Worm (Caenorhabditis elegans) whole organism, young adult: ENCODE results near the gene Y116A8C.25.

Experiments used
- ama-1 ChIP-seq, 3 experiments: fragments of 150-350 bp in 1 of 3; sonication (generic microtip) in 2 of 3; optimal IDR thresholded peaks; 2 replicates each; lab custom pipeline; 2014 to 2018; ENCODE audit warnings: missing biosample characterization in 2 of 3, missing genetic modification characterization in 2 of 3, missing genetic modification reagents in 2 of 3
- ccch-3 ChIP-seq: fragments of 200-800 bp; sonication (Bioruptor generic); optimal IDR thresholded peaks from 2 replicates; lab custom pipeline; 2018; ENCODE audit warnings: mild to moderate bottlenecking, missing genetic modification characterization, missing compliant biosample characterization
- ceh-27 ChIP-seq: fragments of 200-800 bp; sonication (Bioruptor generic); optimal IDR thresholded peaks from 2 replicates; lab custom pipeline; 2018; ENCODE audit warnings: mild to moderate bottlenecking, missing genetic modification characterization, moderate library complexity, missing compliant biosample characterization
- dpl-1 ChIP-seq: fragments of 150-350 bp; optimal IDR thresholded peaks from 2 replicates; lab custom pipeline; 2014; ENCODE audit warnings: missing biosample characterization, missing genetic modification reagents, missing genetic modification characterization
- egl-44 ChIP-seq: fragments of 200-800 bp; sonication (Bioruptor generic); IDR thresholded peaks from 2 replicates; pipeline ENCODE4 v1.3.6; 2022; ENCODE audit warnings: missing genetic modification reagents, missing genetic modification characterization, missing compliant biosample characterization
- ztf-26 ChIP-seq: sonication (generic microtip); optimal IDR thresholded peaks from 2 replicates; lab custom pipeline; 2017; ENCODE audit warnings: missing genetic modification characterization, missing compliant biosample characterization

DNA sequence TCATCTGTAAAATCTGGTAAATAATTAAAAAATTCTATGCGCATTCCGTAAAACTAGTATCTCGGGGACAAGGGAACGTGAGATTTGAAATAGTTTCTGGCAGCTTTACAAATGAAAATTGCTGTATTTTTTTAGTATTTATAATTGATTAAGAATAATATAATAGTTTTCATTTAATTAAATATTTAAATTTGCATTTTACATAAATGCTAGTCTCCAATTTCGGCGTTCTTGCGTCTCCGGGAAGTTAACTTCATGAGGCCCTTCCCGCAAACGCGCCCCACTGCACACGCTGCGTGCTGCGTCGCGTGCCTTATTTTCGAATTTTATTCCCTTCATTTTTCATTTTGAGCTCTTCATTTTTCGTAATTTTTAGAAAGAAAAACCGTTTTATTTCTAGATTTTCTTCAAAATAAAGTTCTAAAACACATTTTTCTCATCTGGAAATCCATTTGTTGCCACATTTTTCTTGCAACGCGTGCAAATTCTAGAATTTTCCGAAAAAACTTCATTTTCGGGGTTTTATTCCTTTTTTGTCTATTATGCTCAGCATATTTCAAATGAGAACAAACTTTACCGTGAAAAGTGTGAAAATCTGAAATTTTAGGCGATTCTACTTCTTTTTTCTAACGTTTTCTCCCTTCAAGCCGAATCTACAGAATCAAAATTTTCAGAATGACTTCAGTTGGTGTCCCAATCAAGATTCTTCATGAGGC is 9.0 kb upstream of the Y116A8C.25 start, which contains the start of the genes snx-13 and snr-1:
- no peak for TF ChIP-seq ztf-26 (tag; lab: Kevin White, UChicago)
- peak; percentile 72 for TF ChIP-seq ccch-3 (GFP tag; lab: Kevin White, UChicago)
- no peak for TF ChIP-seq egl-44 (GFP tag; lab: Robert Waterston, UW)
- no peak for TF ChIP-seq dpl-1 (GFP tag; lab: Kevin White, UChicago)
- TF ChIP-seq ama-1 (optimal IDR thresholded peaks at IDR 0.05; lab: Kevin White, UChicago) = no peak
- no peak for TF ChIP-seq ama-1 (GFP tag; optimal IDR thresholded peaks at IDR 0.05; lab: Kevin White, UChicago)
- peak; percentile 81 for TF ChIP-seq ceh-27 (GFP tag; lab: Kevin White, UChicago)
